Fruit fly (Drosophila melanogaster) whole organism, embryonic: ENCODE results near the gene Sar1.
A peak's percentile ranks its signal among the peaks of the same experiment; 100 is the strongest.

ENCODE experiments used
- Atf6 ChIP-seq: fragments of 200-800 bp; sonication (Bioruptor generic); IDR thresholded peaks from 2 replicates; pipeline ENCODE4 v1.3.6; 2022; ENCODE audit warnings: missing biosample characterization, missing genetic modification characterization
- CG10267 ChIP-seq: fragments of 200-800 bp; sonication (Bioruptor generic); optimal IDR thresholded peaks from 2 replicates; lab custom pipeline; 2018; ENCODE audit warnings: missing biosample characterization, mild to moderate bottlenecking, missing genetic modification characterization, moderate library complexity
- CG11504 ChIP-seq: fragments of 200-800 bp; sonication (Bioruptor generic); optimal IDR thresholded peaks from 3 replicates; lab custom pipeline; 2019; ENCODE audit warnings: missing biosample characterization, mild to moderate bottlenecking, missing genetic modification characterization, moderate library complexity
- CG11696 ChIP-seq: fragments of 200-800 bp; sonication (Bioruptor generic); IDR thresholded peaks from 2 replicates; pipeline ENCODE4 v1.3.6; 2022; ENCODE audit warnings: missing biosample characterization, missing genetic modification characterization
- CG14710 ChIP-seq: fragments of 200-800 bp; sonication (Bioruptor generic); optimal IDR thresholded peaks from 3 replicates; lab custom pipeline; 2019; ENCODE audit warnings: missing biosample characterization, mild to moderate bottlenecking, missing genetic modification characterization, moderate library complexity
- CG15073 ChIP-seq: fragments of 200-800 bp; sonication (Bioruptor generic); optimal IDR thresholded peaks from 2 replicates; lab custom pipeline; 2016; ENCODE audit warnings: missing biosample characterization, missing genetic modification characterization
- CG17802 ChIP-seq: fragments of 200-800 bp; sonication (Bioruptor generic); optimal IDR thresholded peaks from 2 replicates; lab custom pipeline; 2018; ENCODE audit warnings: missing biosample characterization, mild to moderate bottlenecking, missing genetic modification characterization, moderate library complexity
- CG1792 ChIP-seq: fragments of 200-800 bp; sonication (Bioruptor generic); optimal IDR thresholded peaks from 2 replicates; lab custom pipeline; 2016; ENCODE audit warnings: missing biosample characterization, missing genetic modification characterization
- CG2120 ChIP-seq: fragments of 200-800 bp; sonication (Bioruptor generic); optimal IDR thresholded peaks from 3 replicates; lab custom pipeline; 2016; ENCODE audit warnings: missing biosample characterization, missing genetic modification characterization
- CG30020 ChIP-seq: fragments of 200-800 bp; optimal IDR thresholded peaks from 2 replicates; lab custom pipeline; 2019; ENCODE audit warnings: missing biosample characterization, mild to moderate bottlenecking, missing genetic modification characterization, moderate library complexity
- CG3163 ChIP-seq: fragments of 200-800 bp; sonication (Bioruptor generic); optimal IDR thresholded peaks from 3 replicates; lab custom pipeline; 2016; ENCODE audit warnings: missing biosample characterization, missing genetic modification characterization
- CG32767 ChIP-seq: fragments of 200-800 bp; sonication (Bioruptor generic); IDR thresholded peaks from 2 replicates; pipeline ENCODE4 v1.3.6; 2022; ENCODE audit warnings: missing biosample characterization, missing genetic modification characterization
- CG32772 ChIP-seq: fragments of 200-800 bp; sonication (Bioruptor generic); IDR thresholded peaks from 2 replicates; pipeline ENCODE4 v1.3.6; 2022; ENCODE audit warnings: missing biosample characterization, missing genetic modification characterization
- CG34224 ChIP-seq: fragments of 200-800 bp; sonication (Bioruptor generic); IDR thresholded peaks from 3 replicates; pipeline ENCODE4 v1.3.6; 2022; ENCODE audit warnings: missing biosample characterization, missing genetic modification characterization; ENCODE audit not compliant: partially characterized antibody
- CG34376 ChIP-seq: fragments of 200-800 bp; sonication (Bioruptor generic); optimal IDR thresholded peaks from 2 replicates; lab custom pipeline; 2018; ENCODE audit warnings: missing biosample characterization, mild to moderate bottlenecking, missing genetic modification characterization
- CG4404 ChIP-seq: fragments of 200-800 bp; sonication (Bioruptor generic); IDR thresholded peaks from 2 replicates; pipeline ENCODE4 v1.3.6; 2022; ENCODE audit warnings: missing biosample characterization, missing genetic modification characterization
- CG4707 ChIP-seq: fragments of 200-800 bp; sonication (Bioruptor generic); optimal IDR thresholded peaks from 2 replicates; lab custom pipeline; 2018; ENCODE audit warnings: missing biosample characterization, mild to moderate bottlenecking, missing genetic modification characterization, moderate library complexity
- CG7271 ChIP-seq: fragments of 200-800 bp; sonication (Bioruptor generic); optimal IDR thresholded peaks from 2 replicates; lab custom pipeline; 2018; ENCODE audit warnings: missing biosample characterization, mild to moderate bottlenecking, missing genetic modification characterization, moderate library complexity
- CG9876 ChIP-seq: fragments of 200-800 bp; sonication (Bioruptor generic); optimal IDR thresholded peaks from 2 replicates; lab custom pipeline; 2016; ENCODE audit warnings: missing biosample characterization, missing genetic modification characterization
- CoRest ChIP-seq: fragments of 200-800 bp; sonication (Bioruptor generic); optimal IDR thresholded peaks from 3 replicates; lab custom pipeline; 2018; ENCODE audit warnings: missing biosample characterization, mild to moderate bottlenecking, missing genetic modification characterization, moderate library complexity
- Meics ChIP-seq: fragments of 200-800 bp; sonication (Bioruptor generic); optimal IDR thresholded peaks from 2 replicates; lab custom pipeline; 2017; ENCODE audit warnings: missing biosample characterization, mild to moderate bottlenecking, missing genetic modification characterization
- Ravus ChIP-seq: fragments of 200-800 bp; sonication (Bioruptor generic); IDR thresholded peaks from 2 replicates; pipeline ENCODE4 v1.3.6; 2022; ENCODE audit warnings: missing biosample characterization, missing genetic modification characterization
- Ssrp ChIP-seq: fragments of 200-800 bp; sonication (Bioruptor generic); optimal IDR thresholded peaks from 2 replicates; lab custom pipeline; 2018; ENCODE audit warnings: missing biosample characterization, mild to moderate bottlenecking, missing genetic modification characterization, moderate library complexity
- Trl ChIP-seq, 3 experiments: fragments of >200 bp in 2 of 3; fragments of 200-800 bp in 1 of 3; sonication (Bioruptor generic) in 1 of 3; optimal IDR thresholded peaks; 2 replicates in 1 of 3; 3 replicates in 2 of 3; lab custom pipeline; 2016 to 2017; ENCODE audit warnings: missing biosample characterization in 1 of 3, missing genetic modification characterization in 1 of 3
- Xbp1 ChIP-seq: fragments of 200-800 bp; sonication (Bioruptor generic); optimal IDR thresholded peaks from 3 replicates; lab custom pipeline; 2016; ENCODE audit warnings: missing biosample characterization, mild to moderate bottlenecking, missing genetic modification characterization
- YL-1 ChIP-seq: fragments of 200-800 bp; sonication (Bioruptor generic); optimal IDR thresholded peaks from 3 replicates; lab custom pipeline; 2017; ENCODE audit warnings: missing biosample characterization, mild to moderate bottlenecking, missing genetic modification characterization
- aop ChIP-seq: fragments of 200-800 bp; sonication (Bioruptor generic); IDR thresholded peaks from 2 replicates; pipeline ENCODE4 v1.3.6; 2022; ENCODE audit warnings: missing biosample characterization, missing genetic modification characterization
- ara ChIP-seq: fragments of 200-800 bp; sonication (Bioruptor generic); IDR thresholded peaks from 2 replicates; pipeline ENCODE4 v1.3.6; 2022; ENCODE audit warnings: missing biosample characterization, missing genetic modification characterization
- ato ChIP-seq: fragments of 200-800 bp; sonication (Bioruptor generic); IDR thresholded peaks from 2 replicates; pipeline ENCODE4 v1.3.6; 2022; ENCODE audit warnings: missing biosample characterization, missing genetic modification characterization; ENCODE audit not compliant: partially characterized antibody
- bbx ChIP-seq: fragments of 200-800 bp; sonication (Bioruptor generic); IDR thresholded peaks from 2 replicates; pipeline ENCODE4 v1.3.6; 2022; ENCODE audit warnings: missing biosample characterization, missing genetic modification characterization; ENCODE audit not compliant: partially characterized antibody
- bcd ChIP-seq: fragments of 200-800 bp; sonication (Bioruptor generic); optimal IDR thresholded peaks from 2 replicates; lab custom pipeline; 2017; ENCODE audit warnings: missing biosample characterization, mild to moderate bottlenecking, missing genetic modification characterization
- btn ChIP-seq: fragments of 200-800 bp; sonication (Bioruptor generic); optimal IDR thresholded peaks from 2 replicates; lab custom pipeline; 2016; ENCODE audit warnings: missing biosample characterization, missing genetic modification characterization
- chm ChIP-seq: fragments of 200-800 bp; sonication (Bioruptor generic); IDR thresholded peaks from 2 replicates; pipeline ENCODE4 v1.3.6; 2022; ENCODE audit warnings: missing biosample characterization, missing genetic modification characterization
- dan ChIP-seq: fragments of 200-800 bp; sonication (Bioruptor generic); IDR thresholded peaks from 2 replicates; pipeline ENCODE4 v1.3.6; 2022; ENCODE audit warnings: missing biosample characterization, missing genetic modification characterization
- dati ChIP-seq: fragments of 200-800 bp; sonication (Bioruptor generic); IDR thresholded peaks from 2 replicates; pipeline ENCODE4 v1.3.6; 2022; ENCODE audit warnings: missing biosample characterization, missing genetic modification characterization
- ems ChIP-seq: fragments of 200-800 bp; sonication (Bioruptor generic); optimal IDR thresholded peaks from 3 replicates; lab custom pipeline; 2016; ENCODE audit warnings: missing biosample characterization, missing genetic modification characterization
- gcm2 ChIP-seq: fragments of 200-800 bp; sonication (Bioruptor generic); optimal IDR thresholded peaks from 2 replicates; lab custom pipeline; 2016; ENCODE audit warnings: missing biosample characterization, missing genetic modification characterization
- gem ChIP-seq: fragments of 200-800 bp; sonication (Bioruptor generic); optimal IDR thresholded peaks from 2 replicates; lab custom pipeline; 2019; ENCODE audit warnings: missing biosample characterization, mild to moderate bottlenecking, missing genetic modification characterization, moderate library complexity
- inv ChIP-seq: fragments of 200-800 bp; sonication (Bioruptor generic); IDR thresholded peaks from 2 replicates; pipeline ENCODE4 v1.3.6; 2022; ENCODE audit warnings: missing biosample characterization, missing genetic modification characterization; ENCODE audit not compliant: partially characterized antibody
- kni ChIP-seq: fragments of 200-800 bp; sonication (Bioruptor generic); optimal IDR thresholded peaks from 3 replicates; lab custom pipeline; 2017; ENCODE audit warnings: mild to moderate bottlenecking, missing biosample characterization, missing genetic modification reagents, missing genetic modification characterization
- lab ChIP-seq: fragments of 200-800 bp; sonication (Bioruptor generic); optimal IDR thresholded peaks from 3 replicates; lab custom pipeline; 2017; ENCODE audit warnings: missing biosample characterization, missing genetic modification characterization, mild to moderate bottlenecking, moderate library complexity, missing genetic modification reagents
- nau ChIP-seq: fragments of 200-800 bp; sonication (Bioruptor generic); optimal IDR thresholded peaks from 3 replicates; lab custom pipeline; 2017; ENCODE audit warnings: missing biosample characterization, mild to moderate bottlenecking, missing genetic modification characterization, missing genetic modification reagents
- psq ChIP-seq: fragments of 200-800 bp; sonication (Bioruptor generic); optimal IDR thresholded peaks from 2 replicates; lab custom pipeline; 2017; ENCODE audit warnings: missing biosample characterization, missing genetic modification characterization
- sisA ChIP-seq: fragments of 200-800 bp; sonication (Bioruptor generic); IDR thresholded peaks from 2 replicates; pipeline ENCODE4 v1.3.6; 2022; ENCODE audit warnings: missing biosample characterization, missing genetic modification characterization
- sqz ChIP-seq: fragments of 200-800 bp; sonication (Bioruptor generic); optimal IDR thresholded peaks from 3 replicates; lab custom pipeline; 2018; ENCODE audit warnings: missing biosample characterization, mild to moderate bottlenecking, missing genetic modification characterization
- ssp ChIP-seq: fragments of 200-800 bp; sonication (Bioruptor generic); IDR thresholded peaks from 2 replicates; pipeline ENCODE4 v1.3.6; 2022; ENCODE audit warnings: missing biosample characterization, missing genetic modification characterization
- sug ChIP-seq: fragments of 200-800 bp; optimal IDR thresholded peaks from 2 replicates; lab custom pipeline; 2019; ENCODE audit warnings: missing biosample characterization, mild to moderate bottlenecking, missing genetic modification characterization, moderate library complexity
- unc-4 ChIP-seq: fragments of 200-800 bp; sonication (Bioruptor generic); IDR thresholded peaks from 2 replicates; pipeline ENCODE4 v1.3.6; 2022; ENCODE audit warnings: missing biosample characterization, missing genetic modification characterization; ENCODE audit not compliant: partially characterized antibody

Sar1 gene

DNA sequence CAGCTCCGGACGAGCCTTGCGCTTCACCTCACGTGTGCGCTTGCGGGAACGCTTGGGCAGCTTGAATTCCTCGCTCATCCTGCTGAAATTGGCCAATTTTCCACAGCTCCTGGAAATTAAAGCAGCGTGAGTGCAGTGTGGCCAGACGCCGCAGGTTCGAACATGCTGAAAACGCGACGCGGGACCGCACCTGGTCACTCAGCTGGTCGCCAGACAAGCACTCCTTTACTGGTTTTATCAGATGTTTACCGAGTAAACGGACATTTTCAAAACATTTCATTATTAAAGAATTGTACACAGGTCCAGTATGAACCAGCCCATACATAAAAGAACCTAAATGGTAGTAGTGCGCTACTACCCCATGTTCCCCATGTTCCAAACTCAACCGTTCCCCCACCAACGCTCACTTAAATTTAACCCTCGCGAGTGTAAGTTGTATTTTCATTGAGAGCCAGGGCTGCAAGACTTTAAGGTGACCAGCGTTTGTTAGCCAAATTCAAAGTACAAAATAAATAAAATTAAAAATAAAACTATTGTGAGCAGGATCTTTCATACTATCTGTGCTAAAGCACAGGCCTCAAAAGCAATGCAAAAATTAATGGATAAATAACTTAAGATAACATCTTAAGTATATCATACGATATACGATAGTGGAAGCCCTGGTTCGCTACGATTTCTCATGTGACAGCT is 5.9 kb downstream of the Sar1 start, which contains the start of the genes JMJD6, CG7071 and Muted (continued):
- TF ChIP-seq YL-1 (GFP tag; lab: Kevin White, UChicago): peak; percentile 96
- peak; percentile 90 for TF ChIP-seq CG34224 (GFP tag; lab: Robert Waterston, UW)
- peak; percentile 66; the same call in 1 of the 2 replicates for TF ChIP-seq aop (GFP tag; lab: Robert Waterston, UW)
- peak; percentile 15 for TF ChIP-seq btn
- peak; percentile 90 for TF ChIP-seq CG30020 (tag; lab: Kevin White, UChicago)
- peak; percentile 63; the same call in 1 of the 2 replicates for TF ChIP-seq bbx
- TF ChIP-seq Meics (GFP tag; lab: Kevin White, UChicago): peak; percentile 90
- TF ChIP-seq CG4707 (GFP tag; lab: Kevin White, UChicago): peak; percentile 48
- TF ChIP-seq CG1792 (GFP tag; lab: Kevin White, UChicago): peak; percentile 65
- peak; percentile 93 for TF ChIP-seq sisA
- peak; percentile 84 for TF ChIP-seq kni (GFP tag; lab: Kevin White, UChicago)
- TF ChIP-seq bcd (GFP tag; lab: Kevin White, UChicago): peak; percentile 90
- peak; percentile 88 for TF ChIP-seq sug (tag; lab: Kevin White, UChicago)
- TF ChIP-seq CoRest (tag; lab: Kevin White, UChicago): peak; percentile 94
- TF ChIP-seq CG15073 (GFP tag; lab: Kevin White, UChicago): no peak
- TF ChIP-seq ssp (GFP tag; lab: Robert Waterston, UW): peak; percentile 76
- peak; percentile 94 for TF ChIP-seq CG14710 (tag; lab: Kevin White, UChicago)
- TF ChIP-seq ara (GFP tag; lab: Robert Waterston, UW): peak; percentile 86
- TF ChIP-seq psq (GFP tag; lab: Kevin White, UChicago): peak; percentile 81
- peak; percentile 77 for TF ChIP-seq sqz (GFP tag; lab: Kevin White, UChicago)
- peak; percentile 75 for TF ChIP-seq CG11696 (GFP tag; lab: Robert Waterston, UW)
- peak; percentile 86 for TF ChIP-seq CG10267 (tag; lab: Kevin White, UChicago)
- TF ChIP-seq CG34376 (GFP tag; lab: Kevin White, UChicago): peak; percentile 93
- TF ChIP-seq CG17802 (tag; lab: Kevin White, UChicago): peak; percentile 76
- TF ChIP-seq chm (GFP tag; lab: Robert Waterston, UW): peak; percentile 80; the same call in 1 of the 2 replicates
- TF ChIP-seq CG9876: peak; percentile 63
- TF ChIP-seq ems (GFP tag; lab: Kevin White, UChicago): peak; percentile 89
- peak; percentile 91 for TF ChIP-seq CG4404 (GFP tag; lab: Robert Waterston, UW)
- peak; percentile 95 for TF ChIP-seq lab (GFP tag; lab: Kevin White, UChicago)
- peak in 1 of 2 experiments; percentile 20 for TF ChIP-seq Trl (optimal IDR thresholded peaks at IDR 0.05; lab: Kevin White, UChicago)
- peak; percentile 90 for TF ChIP-seq Trl (GFP tag; optimal IDR thresholded peaks at IDR 0.05; lab: Kevin White, UChicago)
- peak; percentile 65 for TF ChIP-seq gcm2 (GFP tag; lab: Kevin White, UChicago)
- peak; percentile 90 for TF ChIP-seq unc-4
- TF ChIP-seq CG11504: peak; percentile 86
- TF ChIP-seq gem (tag; lab: Kevin White, UChicago): peak; percentile 95
- peak; percentile 83; the same call in 1 of the 2 replicates for TF ChIP-seq CG32767 (GFP tag; lab: Robert Waterston, UW)
- TF ChIP-seq CG3163: peak; percentile 33
- TF ChIP-seq ato (GFP tag; lab: Robert Waterston, UW): peak; percentile 58; the same call in 1 of the 2 replicates
- peak; percentile 71 for TF ChIP-seq dan (GFP tag; lab: Robert Waterston, UW)
- TF ChIP-seq CG7271 (tag; lab: Kevin White, UChicago): peak; percentile 69
- peak; percentile 96 for TF ChIP-seq Xbp1 (GFP tag; lab: Kevin White, UChicago)
- peak; percentile 86 for TF ChIP-seq CG32772
- TF ChIP-seq dati (GFP tag; lab: Robert Waterston, UW): peak; percentile 87
- peak; percentile 98 for TF ChIP-seq CG2120 (GFP tag; lab: Kevin White, UChicago)
- peak; percentile 53 for TF ChIP-seq Ravus (GFP tag; lab: Robert Waterston, UW)
- TF ChIP-seq nau (GFP tag; lab: Kevin White, UChicago): peak; percentile 80
- peak; percentile 88 for TF ChIP-seq Ssrp (tag; lab: Kevin White, UChicago)
- TF ChIP-seq Atf6 (GFP tag; lab: Robert Waterston, UW): peak; percentile 90
- TF ChIP-seq inv (GFP tag; lab: Robert Waterston, UW): peak; percentile 74
